Worm (Caenorhabditis elegans): ENCODE measurements around the gene K04F1.8.
"Not testable (repeated sequence)": the region's sequence is repeated elsewhere in the genome, so short reads cannot be mapped to it uniquely, and the experiment has no call there.

ce11 chrV:1713761-1714160 lies 46.8 kb downstream of the K04F1.8 start:
- not testable (repeated sequence) for TF ChIP-seq fos-1 (tag; optimal IDR thresholded peaks at IDR 0.05); madf-9 (GFP tag; conservative IDR thresholded peaks at IDR 0.05); aly-2 (tag; optimal IDR thresholded peaks at IDR 0.05); gei-8 (GFP tag; optimal IDR thresholded peaks at IDR 0.05); nhr-77 (tag; optimal IDR thresholded peaks at IDR 0.05); spr-1 (tag; optimal IDR thresholded peaks at IDR 0.05); T20F7.1 (GFP tag; optimal IDR thresholded peaks at IDR 0.05); nhr-11 (tag; optimal IDR thresholded peaks at IDR 0.05); fkh-10 (GFP tag; optimal IDR thresholded peaks at IDR 0.05)
- peak; percentile 26; the same call in 1 of the 2 replicates for TF ChIP-seq D1046.2 (GFP tag; IDR thresholded peaks at IDR 0.05)
